Worm (Caenorhabditis elegans): ENCODE measurements around the gene srv-6.

Gene srv-6

ce11 chrX:4222779-4223387 lies 34.0 kb upstream of the srv-6 start (continued):
- TF ChIP-seq eyg-1 (tag; optimal IDR thresholded peaks at IDR 0.05) (peak; percentile 89), ceh-31 (tag; optimal IDR thresholded peaks at IDR 0.05) (peak; percentile 71), lin-11 (tag; optimal IDR thresholded peaks at IDR 0.05) (no peak), ceh-2 (tag; optimal IDR thresholded peaks at IDR 0.05) (peak; percentile 44), odd-2 (tag; optimal IDR thresholded peaks at IDR 0.05) (no peak), ama-1 (optimal IDR thresholded peaks at IDR 0.05) (peak; percentile 83), F13H6.1 (tag; optimal IDR thresholded peaks at IDR 0.05) (peak; percentile 54), ttx-3 (tag; optimal IDR thresholded peaks at IDR 0.05) (no peak), hlh-6 (tag; optimal IDR thresholded peaks at IDR 0.05) (no peak), mec-3 (tag; optimal IDR thresholded peaks at IDR 0.05; ENCODE audit: borderline replicate concordance) (no peak), hlh-15 (tag; optimal IDR thresholded peaks at IDR 0.05) (no peak), ets-4 (tag; optimal IDR thresholded peaks at IDR 0.05) (peak; percentile 14), Y22D7AL.16 (tag; optimal IDR thresholded peaks at IDR 0.05) (no peak), pha-2 (tag; optimal IDR thresholded peaks at IDR 0.05) (no peak), ceh-14 (tag; optimal IDR thresholded peaks at IDR 0.05) (peak; percentile 50), unc-3 (GFP tag; conservative IDR thresholded peaks at IDR 0.05) (no peak), unc-3 (tag; optimal IDR thresholded peaks at IDR 0.05) (no peak)

DNA sequence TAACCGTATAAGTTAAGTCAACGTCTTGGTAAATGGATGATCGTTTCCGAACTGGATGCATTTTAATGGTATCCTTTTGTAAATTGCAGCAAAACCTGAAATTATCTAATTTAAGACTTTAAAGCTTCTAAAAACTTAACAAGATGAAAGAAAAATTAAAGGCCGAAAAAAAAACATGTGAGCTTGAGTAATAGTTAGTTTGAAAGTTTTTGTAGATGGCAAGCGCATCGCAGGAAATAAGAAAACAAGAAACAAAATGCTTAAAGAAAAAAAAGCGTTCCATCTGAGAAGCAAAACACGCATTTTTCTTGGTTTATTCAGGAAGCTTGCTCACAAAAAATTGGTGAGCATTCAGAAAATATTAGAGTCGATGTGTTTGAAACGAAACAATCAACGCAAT lies 21.1 kb upstream of the srv-6 start, which contains the start of gene rab-37:
Gene rab-37, minus strand, starts transcription at position 101 of the 400 bp plus-strand sequence.
- TF ChIP-seq ceh-24 (tag; optimal IDR thresholded peaks at IDR 0.05) (no peak), ahr-1 (tag; optimal IDR thresholded peaks at IDR 0.05) (no peak), ets-4 (tag; optimal IDR thresholded peaks at IDR 0.05) (no peak), unc-86 (tag; optimal IDR thresholded peaks at IDR 0.05) (no peak), C08G9.2 (tag; optimal IDR thresholded peaks at IDR 0.05) (no peak), dve-1 (tag; optimal IDR thresholded peaks at IDR 0.05) (no peak), fax-1 (tag; optimal IDR thresholded peaks at IDR 0.05) (no peak), npax-4 (tag; optimal IDR thresholded peaks at IDR 0.05) (no peak), sdc-2 (tag; optimal IDR thresholded peaks at IDR 0.05) (no peak), hlh-13 (GFP tag; optimal IDR thresholded peaks at IDR 0.05) (no peak), ttx-3 (tag; optimal IDR thresholded peaks at IDR 0.05) (no peak), T23F11.4 (GFP tag; optimal IDR thresholded peaks at IDR 0.05) (no peak), ceh-14 (tag; optimal IDR thresholded peaks at IDR 0.05) (no peak), lin-11 (tag; optimal IDR thresholded peaks at IDR 0.05) (no peak), F13H6.1 (tag; optimal IDR thresholded peaks at IDR 0.05) (no peak), ceh-22 (tag; optimal IDR thresholded peaks at IDR 0.05) (no peak), Y22D7AL.16 (tag; optimal IDR thresholded peaks at IDR 0.05) (no peak), tbx-7 (tag; optimal IDR thresholded peaks at IDR 0.05) (no peak), syd-9 (tag; optimal IDR thresholded peaks at IDR 0.05) (no peak), fkh-10 (GFP tag; optimal IDR thresholded peaks at IDR 0.05) (no peak)

ce11 chrX:4238971-4239370 lies 17.9 kb upstream of the srv-6 start:
- no peak for TF ChIP-seq ceh-6 (GFP tag; optimal IDR thresholded peaks at IDR 0.05)
- TF ChIP-seq ttx-3 (tag; optimal IDR thresholded peaks at IDR 0.05), result no peak
- no peak for TF ChIP-seq npax-4 (tag; optimal IDR thresholded peaks at IDR 0.05)
- TF ChIP-seq unc-42 (tag; optimal IDR thresholded peaks at IDR 0.05), result peak; percentile 59

- TF ChIP-seq fkh-6 (tag; optimal IDR thresholded peaks at IDR 0.05), result no peak
- TF ChIP-seq ceh-2 (tag; optimal IDR thresholded peaks at IDR 0.05), result no peak
- no peak for TF ChIP-seq ahr-1 (tag; optimal IDR thresholded peaks at IDR 0.05)
- no peak for TF ChIP-seq elt-2 (tag; optimal IDR thresholded peaks at IDR 0.05)
- TF ChIP-seq unc-42 (tag; optimal IDR thresholded peaks at IDR 0.05), result no peak
- no peak for TF ChIP-seq T23F11.4 (GFP tag; optimal IDR thresholded peaks at IDR 0.05)
Observed at ce11 chrX:4244489-4245123, 12.3 kb upstream of the srv-6 start.

Data from whole organism, late embryonic.